Worm (Caenorhabditis elegans) whole organism, early embryonic: Measurements from ENCODE around the gene C55A6.6.

Experiments used
- aly-1 ChIP-seq: sonication (generic microtip); optimal IDR thresholded peaks from 2 replicates; lab custom pipeline; 2016; ENCODE audit warnings: missing genetic modification characterization, missing compliant biosample characterization
- flt-1 ChIP-seq: fragments of 200-800 bp; sonication (Bioruptor generic); IDR thresholded peaks from 2 replicates; pipeline ENCODE4 v1.3.6; 2022; ENCODE audit warnings: missing genetic modification characterization, missing compliant biosample characterization
- sea-1 ChIP-seq: fragments of 200-800 bp; sonication (Bioruptor generic); conservative IDR thresholded peaks from 2 replicates; pipeline ENCODE4 v1.3.6; 2022; ENCODE audit warnings: missing genetic modification characterization, missing compliant biosample characterization
- tbx-11 ChIP-seq: fragments of 200-800 bp; sonication (Bioruptor generic); IDR thresholded peaks from 2 replicates; pipeline ENCODE4 v1.3.6; 2022; ENCODE audit warnings: missing genetic modification characterization, missing compliant biosample characterization

- TF ChIP-seq tbx-11 (no peak), aly-1 (tag; lab: Kevin White, UChicago) (no peak), sea-1 (no peak), flt-1 (GFP tag; lab: Robert Waterston, UW) (no peak)
Observed at ce11 chrV:11535504-11536062, 21.0 kb upstream of the C55A6.6 start.
